Fruit fly (Drosophila melanogaster) whole organism, wandering third instar larva: Measurements from ENCODE around the gene Dys.

Source experiments
- Myc ChIP-seq: fragments of >200 bp; optimal IDR thresholded peaks from 2 replicates; lab custom pipeline; 2017
- Vsx2 ChIP-seq: fragments of 200-300, 225-300 bp; sonication (Bioruptor generic); optimal IDR thresholded peaks from 2 replicates; lab custom pipeline; 2018; ENCODE audit warnings: missing biosample characterization, missing genetic modification characterization; ENCODE audit not compliant: partially characterized antibody
- br ChIP-seq: fragments of 200-800 bp; sonication (Bioruptor generic); optimal IDR thresholded peaks from 2 replicates; lab custom pipeline; 2016; ENCODE audit warnings: missing biosample characterization, missing genetic modification characterization
- dmrt93B ChIP-seq: fragments of 200-800 bp; sonication (Bioruptor generic); optimal IDR thresholded peaks from 2 replicates; lab custom pipeline; 2018; ENCODE audit warnings: missing biosample characterization, mild to moderate bottlenecking, missing genetic modification characterization
- fru ChIP-seq: fragments of 200-800 bp; sonication (Bioruptor generic); optimal IDR thresholded peaks from 3 replicates; lab custom pipeline; 2016; ENCODE audit warnings: missing biosample characterization, mild to moderate bottlenecking, missing genetic modification characterization
- psq ChIP-seq: fragments of 200-800 bp; sonication (Bioruptor generic); optimal IDR thresholded peaks from 3 replicates; lab custom pipeline; 2017; ENCODE audit warnings: missing biosample characterization, mild to moderate bottlenecking, missing genetic modification characterization, moderate library complexity
- rgr ChIP-seq: fragments of 200-800 bp; sonication (Bioruptor generic); optimal IDR thresholded peaks from 3 replicates; lab custom pipeline; 2016; ENCODE audit warnings: missing biosample characterization, mild to moderate bottlenecking, missing genetic modification characterization
- tai ChIP-seq: sonication (Bioruptor generic); optimal IDR thresholded peaks from 2 replicates; lab custom pipeline; 2016; ENCODE audit warnings: missing biosample characterization, missing genetic modification characterization
- usp ChIP-seq: fragments of >200 bp; optimal IDR thresholded peaks from 2 replicates; lab custom pipeline; 2017; ENCODE audit warnings: missing biosample characterization, missing genetic modification characterization

- no peak for TF ChIP-seq usp (GFP tag; lab: Kevin White, UChicago)
- TF ChIP-seq psq (GFP tag; lab: Kevin White, UChicago) = no peak
- no peak for TF ChIP-seq tai (GFP tag; lab: Kevin White, UChicago)
- TF ChIP-seq Myc (lab: Kevin White, UChicago) = no peak
- TF ChIP-seq rgr (GFP tag; lab: Kevin White, UChicago) = no peak
- no peak for TF ChIP-seq br (GFP tag; lab: Kevin White, UChicago)
- TF ChIP-seq Vsx2 = no peak
- TF ChIP-seq dmrt93B (GFP tag; lab: Kevin White, UChicago) = no peak
- TF ChIP-seq fru = no peak
Observed at dm6 chr3R:19581829-19582228, 120.9 kb downstream of the Dys start.
